Fruit fly (Drosophila melanogaster) whole organism, embryonic: Measurements from ENCODE around the gene Vm34Ca.
A peak's percentile ranks its signal among the peaks of the same experiment; 100 is the strongest.

Experiments used
- Atf-2 ChIP-seq: fragments of 200-800 bp; sonication (Bioruptor generic); optimal IDR thresholded peaks from 2 replicates; lab custom pipeline; 2016; ENCODE audit warnings: missing biosample characterization, missing genetic modification characterization
- Atf6 ChIP-seq: fragments of 200-800 bp; sonication (Bioruptor generic); IDR thresholded peaks from 2 replicates; pipeline ENCODE4 v1.3.6; 2022; ENCODE audit warnings: missing biosample characterization, missing genetic modification characterization
- CG10209 ChIP-seq: fragments of 200-800 bp; sonication (Bioruptor generic); optimal IDR thresholded peaks from 3 replicates; lab custom pipeline; 2017; ENCODE audit warnings: missing biosample characterization, mild to moderate bottlenecking, missing genetic modification characterization, missing genetic modification reagents
- CG10267 ChIP-seq: fragments of 200-800 bp; sonication (Bioruptor generic); optimal IDR thresholded peaks from 2 replicates; lab custom pipeline; 2018; ENCODE audit warnings: missing biosample characterization, mild to moderate bottlenecking, missing genetic modification characterization, moderate library complexity
- CG10321 ChIP-seq: fragments of 200-800 bp; sonication (Bioruptor generic); IDR thresholded peaks from 2 replicates; pipeline ENCODE4 v1.3.6; 2022; ENCODE audit warnings: missing biosample characterization, missing genetic modification characterization
- CG10431 ChIP-seq: fragments of 200-800 bp; sonication (Bioruptor generic); optimal IDR thresholded peaks from 3 replicates; lab custom pipeline; 2018; ENCODE audit warnings: missing biosample characterization, mild to moderate bottlenecking, missing genetic modification characterization
- CG12659 ChIP-seq: fragments of 200-800 bp; sonication (Bioruptor generic); optimal IDR thresholded peaks from 3 replicates; lab custom pipeline; 2017; ENCODE audit warnings: mild to moderate bottlenecking, missing biosample characterization, missing genetic modification reagents, missing genetic modification characterization
- CG12769 ChIP-seq: fragments of 200-800 bp; sonication (Bioruptor generic); optimal IDR thresholded peaks from 2 replicates; lab custom pipeline; 2019; ENCODE audit warnings: missing biosample characterization, mild to moderate bottlenecking, missing genetic modification characterization, moderate library complexity
- CG13287 ChIP-seq: fragments of 200-800 bp; sonication (Bioruptor generic); IDR thresholded peaks from 2 replicates; pipeline ENCODE4 v1.3.6; 2022; ENCODE audit warnings: missing biosample characterization, missing genetic modification characterization; ENCODE audit not compliant: partially characterized antibody
- CG14710 ChIP-seq: fragments of 200-800 bp; sonication (Bioruptor generic); optimal IDR thresholded peaks from 3 replicates; lab custom pipeline; 2019; ENCODE audit warnings: missing biosample characterization, mild to moderate bottlenecking, missing genetic modification characterization, moderate library complexity
- CG15479 ChIP-seq: fragments of 200-800 bp; sonication (Bioruptor generic); optimal IDR thresholded peaks from 3 replicates; lab custom pipeline; 2019; ENCODE audit warnings: missing biosample characterization, mild to moderate bottlenecking, missing genetic modification characterization, moderate library complexity
- CG15514 ChIP-seq: fragments of 200-800 bp; sonication (Bioruptor generic); optimal IDR thresholded peaks from 3 replicates; lab custom pipeline; 2017; ENCODE audit warnings: missing biosample characterization, missing genetic modification characterization, mild to moderate bottlenecking, moderate library complexity, missing genetic modification reagents
- CG17385 ChIP-seq: fragments of 200-800 bp; sonication (Bioruptor generic); optimal IDR thresholded peaks from 3 replicates; lab custom pipeline; 2018; ENCODE audit warnings: missing biosample characterization, mild to moderate bottlenecking, missing genetic modification characterization
- CG18599 ChIP-seq: fragments of 200-800 bp; sonication (Bioruptor generic); optimal IDR thresholded peaks from 3 replicates; lab custom pipeline; 2017; ENCODE audit warnings: missing biosample characterization, missing genetic modification characterization, mild to moderate bottlenecking, moderate library complexity, missing genetic modification reagents
- CG18764 ChIP-seq: fragments of 200-800 bp; sonication (Bioruptor generic); optimal IDR thresholded peaks from 3 replicates; lab custom pipeline; 2016; ENCODE audit warnings: missing biosample characterization, missing genetic modification characterization
- CG3065 ChIP-seq: fragments of 200-800 bp; sonication (Bioruptor generic); optimal IDR thresholded peaks from 2 replicates; lab custom pipeline; 2016; ENCODE audit warnings: missing biosample characterization, missing genetic modification characterization
- CG3281 ChIP-seq: fragments of 200-800 bp; sonication (Bioruptor generic); optimal IDR thresholded peaks from 3 replicates; lab custom pipeline; 2017; ENCODE audit warnings: missing biosample characterization, mild to moderate bottlenecking, missing genetic modification characterization
- CG3847 ChIP-seq: fragments of 200-800 bp; sonication (Bioruptor generic); IDR thresholded peaks from 2 replicates; pipeline ENCODE4 v1.3.6; 2022; ENCODE audit warnings: missing biosample characterization, missing genetic modification characterization
- CG4360 ChIP-seq: fragments of 200-800 bp; sonication (Bioruptor generic); IDR thresholded peaks from 2 replicates; pipeline ENCODE4 v1.3.6; 2022; ENCODE audit warnings: missing biosample characterization, missing genetic modification characterization
- CG4424 ChIP-seq: fragments of 200-800 bp; sonication (Bioruptor generic); optimal IDR thresholded peaks from 3 replicates; lab custom pipeline; 2016; ENCODE audit warnings: missing biosample characterization, missing genetic modification characterization
- CG6765 ChIP-seq: fragments of 200-800 bp; sonication (Bioruptor generic); optimal IDR thresholded peaks from 3 replicates; lab custom pipeline; 2017; ENCODE audit warnings: missing biosample characterization, mild to moderate bottlenecking, missing genetic modification characterization
- CG6791 ChIP-seq: fragments of 200-800 bp; sonication (Bioruptor generic); IDR thresholded peaks from 3 replicates; pipeline ENCODE4 v1.3.6; 2022; ENCODE audit warnings: missing biosample characterization, missing genetic modification characterization; ENCODE audit not compliant: partially characterized antibody
- CG6813 ChIP-seq: fragments of 200-800 bp; sonication (Bioruptor generic); optimal IDR thresholded peaks from 2 replicates; lab custom pipeline; 2017; ENCODE audit warnings: missing biosample characterization, missing genetic modification characterization, mild to moderate bottlenecking, moderate library complexity, missing genetic modification reagents
- CG7745 ChIP-seq: fragments of 200-800 bp; sonication (Bioruptor generic); optimal IDR thresholded peaks from 2 replicates; lab custom pipeline; 2018; ENCODE audit warnings: missing biosample characterization, mild to moderate bottlenecking, missing genetic modification characterization, moderate library complexity
- CHES-1-like ChIP-seq: fragments of 200-800 bp; sonication (Bioruptor generic); optimal IDR thresholded peaks from 2 replicates; lab custom pipeline; 2016; ENCODE audit warnings: missing biosample characterization, missing genetic modification characterization
- Dip2 ChIP-seq: fragments of 200-800 bp; sonication (Bioruptor generic); IDR thresholded peaks from 2 replicates; pipeline ENCODE4 v1.3.6; 2022; ENCODE audit warnings: missing biosample characterization, missing genetic modification characterization
- E2f1 ChIP-seq: fragments of 200-800 bp; sonication (Bioruptor generic); IDR thresholded peaks from 2 replicates; pipeline ENCODE4 v1.3.6; 2022; ENCODE audit warnings: missing biosample characterization, missing genetic modification characterization
- Ets97D ChIP-seq: fragments of 200-800 bp; sonication (Bioruptor generic); optimal IDR thresholded peaks from 3 replicates; lab custom pipeline; 2016; ENCODE audit warnings: missing biosample characterization, missing genetic modification characterization
- NC2α ChIP-seq: fragments of 200-800 bp; sonication (Bioruptor generic); optimal IDR thresholded peaks from 2 replicates; lab custom pipeline; 2016; ENCODE audit warnings: missing biosample characterization, missing genetic modification characterization
- Opbp ChIP-seq: fragments of 200-800 bp; sonication (Bioruptor generic); IDR thresholded peaks from 3 replicates; pipeline ENCODE4 v1.3.6; 2022; ENCODE audit warnings: missing biosample characterization, missing genetic modification characterization; ENCODE audit not compliant: partially characterized antibody
- Tbp ChIP-seq: fragments of >200 bp; optimal IDR thresholded peaks from 2 replicates; lab custom pipeline; 2018; ENCODE audit warnings: missing biosample characterization, missing genetic modification characterization
- abd-A ChIP-seq: fragments of 200-800 bp; sonication (Bioruptor generic); optimal IDR thresholded peaks from 3 replicates; lab custom pipeline; 2019; ENCODE audit warnings: missing biosample characterization, mild to moderate bottlenecking, missing genetic modification characterization, moderate library complexity
- ac ChIP-seq: fragments of 200-800 bp; sonication (Bioruptor generic); optimal IDR thresholded peaks from 3 replicates; lab custom pipeline; 2017; ENCODE audit warnings: missing biosample characterization, mild to moderate bottlenecking, missing genetic modification characterization
- ato ChIP-seq: fragments of 200-800 bp; sonication (Bioruptor generic); IDR thresholded peaks from 2 replicates; pipeline ENCODE4 v1.3.6; 2022; ENCODE audit warnings: missing biosample characterization, missing genetic modification characterization; ENCODE audit not compliant: partially characterized antibody
- bbx ChIP-seq: fragments of 200-800 bp; sonication (Bioruptor generic); IDR thresholded peaks from 2 replicates; pipeline ENCODE4 v1.3.6; 2022; ENCODE audit warnings: missing biosample characterization, missing genetic modification characterization; ENCODE audit not compliant: partially characterized antibody
- bigmax ChIP-seq: fragments of 200-800 bp; sonication (Bioruptor generic); optimal IDR thresholded peaks from 2 replicates; lab custom pipeline; 2018; ENCODE audit warnings: missing biosample characterization, mild to moderate bottlenecking, missing genetic modification characterization
- cato ChIP-seq: fragments of 200-800 bp; sonication (Bioruptor generic); optimal IDR thresholded peaks from 2 replicates; lab custom pipeline; 2016; ENCODE audit warnings: missing biosample characterization, missing genetic modification characterization, borderline replicate concordance
- dan ChIP-seq: fragments of 200-800 bp; sonication (Bioruptor generic); IDR thresholded peaks from 2 replicates; pipeline ENCODE4 v1.3.6; 2022; ENCODE audit warnings: missing biosample characterization, missing genetic modification characterization
- gsb ChIP-seq: fragments of 200-800 bp; sonication (Bioruptor generic); IDR thresholded peaks from 2 replicates; pipeline ENCODE4 v1.3.6; 2022; ENCODE audit warnings: missing biosample characterization, missing genetic modification characterization
- ham ChIP-seq: fragments of 200-800 bp; sonication (Bioruptor generic); IDR thresholded peaks from 2 replicates; pipeline ENCODE4 v1.3.6; 2022; ENCODE audit warnings: missing biosample characterization, missing genetic modification characterization
- hbn ChIP-seq: fragments of 200-800 bp; sonication (Bioruptor generic); IDR thresholded peaks from 2 replicates; pipeline ENCODE4 v1.3.6; 2022; ENCODE audit warnings: missing biosample characterization, missing genetic modification characterization; ENCODE audit not compliant: partially characterized antibody
- ind ChIP-seq: fragments of 200-800 bp; sonication (Bioruptor generic); optimal IDR thresholded peaks from 3 replicates; lab custom pipeline; 2016; ENCODE audit warnings: missing biosample characterization, missing genetic modification characterization
- jigr1 ChIP-seq: fragments of 200-800 bp; sonication (Bioruptor generic); IDR thresholded peaks from 3 replicates; pipeline ENCODE4 v1.3.6; 2022; ENCODE audit warnings: missing biosample characterization, missing genetic modification characterization
- lilli ChIP-seq: fragments of 200-800 bp; sonication (Bioruptor generic); optimal IDR thresholded peaks from 3 replicates; lab custom pipeline; 2016; ENCODE audit warnings: missing biosample characterization, missing genetic modification characterization
- luna ChIP-seq: fragments of 200-800 bp; sonication (Bioruptor generic); optimal IDR thresholded peaks from 2 replicates; lab custom pipeline; 2016; ENCODE audit warnings: missing biosample characterization, missing genetic modification characterization
- maf-S ChIP-seq: fragments of 200-800 bp; sonication (Bioruptor generic); optimal IDR thresholded peaks from 2 replicates; lab custom pipeline; 2016; ENCODE audit warnings: missing biosample characterization, missing genetic modification characterization
- stwl ChIP-seq: fragments of 200-800 bp; sonication (Bioruptor generic); optimal IDR thresholded peaks from 3 replicates; lab custom pipeline; 2018; ENCODE audit warnings: missing biosample characterization, mild to moderate bottlenecking, missing genetic modification characterization, moderate library complexity
- sug ChIP-seq: fragments of 200-800 bp; optimal IDR thresholded peaks from 2 replicates; lab custom pipeline; 2019; ENCODE audit warnings: missing biosample characterization, mild to moderate bottlenecking, missing genetic modification characterization, moderate library complexity
- vvl ChIP-seq: fragments of 200-800 bp; sonication (Bioruptor generic); IDR thresholded peaks from 2 replicates; pipeline ENCODE4 v1.3.6; 2022; ENCODE audit warnings: missing biosample characterization, missing genetic modification characterization
- wdn ChIP-seq: fragments of 200-800 bp; sonication (Bioruptor generic); IDR thresholded peaks from 2 replicates; pipeline ENCODE4 v1.3.6; 2022; ENCODE audit warnings: missing biosample characterization, missing genetic modification characterization

Gene Vm34Ca

DNA sequence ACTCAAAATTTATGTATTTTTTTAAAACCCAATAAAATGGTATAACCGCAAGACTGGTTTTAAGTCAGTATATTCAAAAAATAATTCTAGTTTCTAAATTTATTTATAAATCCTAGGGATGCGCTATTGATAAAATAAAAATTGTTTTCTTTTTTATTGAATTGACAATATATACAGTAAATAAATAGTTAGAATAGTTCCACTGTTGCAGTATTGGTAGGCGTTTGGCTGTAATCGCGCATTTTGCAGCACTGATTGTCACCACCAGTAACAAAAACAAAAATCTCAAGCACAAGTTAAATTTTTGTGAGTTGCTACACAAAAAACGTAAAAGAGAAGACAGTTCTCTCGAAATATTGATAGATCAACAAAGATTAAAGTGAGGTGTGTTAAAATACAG is 42.5 kb downstream of the Vm34Ca start, which contains the start of gene CG31855 (continued):
- no peak for TF ChIP-seq Tbp (GFP tag; lab: Kevin White, UChicago)
- TF ChIP-seq ind (GFP tag; lab: Kevin White, UChicago), result peak; percentile 87
- TF ChIP-seq dan (GFP tag; lab: Robert Waterston, UW), result no peak
- peak; percentile 72 for TF ChIP-seq Ets97D (GFP tag; lab: Kevin White, UChicago)
- TF ChIP-seq NC2α, result no peak
- no peak for TF ChIP-seq CG4360 (GFP tag; lab: Robert Waterston, UW)
- TF ChIP-seq E2f1, result peak; percentile 77
- TF ChIP-seq CG18599, result peak; percentile 86
- TF ChIP-seq CG3281 (GFP tag; lab: Kevin White, UChicago), result peak; percentile 84
- no peak for TF ChIP-seq ac (GFP tag; lab: Kevin White, UChicago)
- TF ChIP-seq CG18764 (GFP tag; lab: Kevin White, UChicago), result peak; percentile 80
- no peak for TF ChIP-seq CG12769 (tag; lab: Kevin White, UChicago)
- TF ChIP-seq CG6765 (GFP tag; lab: Kevin White, UChicago), result peak; percentile 84
- TF ChIP-seq lilli (GFP tag; lab: Kevin White, UChicago), result peak; percentile 93
- no peak for TF ChIP-seq bigmax (GFP tag; lab: Kevin White, UChicago)
- TF ChIP-seq CG15514 (GFP tag; lab: Kevin White, UChicago), result peak; percentile 82
- no peak for TF ChIP-seq abd-A (tag; lab: Kevin White, UChicago)
- peak; percentile 58 for TF ChIP-seq CHES-1-like
- TF ChIP-seq CG3065 (GFP tag; lab: Kevin White, UChicago), result peak; percentile 49
- TF ChIP-seq Dip2 (GFP tag; lab: Robert Waterston, UW), result no peak
- TF ChIP-seq ato (GFP tag; lab: Robert Waterston, UW), result no peak
- TF ChIP-seq vvl (GFP tag; lab: Robert Waterston, UW), result peak; percentile 92
- TF ChIP-seq cato, result peak; percentile 47
- no peak for TF ChIP-seq CG15479 (GFP tag; lab: Kevin White, UChicago)
- TF ChIP-seq gsb (GFP tag; lab: Robert Waterston, UW), result peak; percentile 52; the same call in 1 of the 2 replicates
- peak; percentile 89 for TF ChIP-seq Atf6 (GFP tag; lab: Robert Waterston, UW)
- peak; percentile 76 for TF ChIP-seq maf-S (GFP tag; lab: Kevin White, UChicago)
- peak; percentile 76 for TF ChIP-seq CG10209 (GFP tag; lab: Kevin White, UChicago)
- TF ChIP-seq CG17385 (GFP tag; lab: Kevin White, UChicago), result peak; percentile 81
- TF ChIP-seq CG10431 (GFP tag; lab: Kevin White, UChicago), result peak; percentile 67
- TF ChIP-seq CG3847 (GFP tag; lab: Robert Waterston, UW), result peak; percentile 91
- TF ChIP-seq CG13287 (GFP tag; lab: Robert Waterston, UW), result peak; percentile 50; the same call in 1 of the 2 replicates
- TF ChIP-seq hbn (GFP tag; lab: Robert Waterston, UW), result no peak
- TF ChIP-seq CG10321, result 0 out of 2 replicates have a peak, but pooled peaks have one; percentile 21
- peak; percentile 86 for TF ChIP-seq CG4424 (GFP tag; lab: Kevin White, UChicago)
- peak; percentile 56 for TF ChIP-seq CG6813
- TF ChIP-seq Opbp (GFP tag; lab: Robert Waterston, UW), result no peak
- TF ChIP-seq stwl (tag; lab: Kevin White, UChicago), result peak; percentile 55
- 0 out of 3 replicates have a peak, but pooled peaks have one; percentile 16 for TF ChIP-seq CG6791 (GFP tag; lab: Robert Waterston, UW)
- peak; percentile 91 for TF ChIP-seq CG12659 (GFP tag; lab: Kevin White, UChicago)
- TF ChIP-seq CG7745, result no peak
- peak; percentile 54 for TF ChIP-seq Atf-2 (GFP tag; lab: Kevin White, UChicago)
- peak; percentile 70 for TF ChIP-seq wdn (GFP tag; lab: Robert Waterston, UW)
- no peak for TF ChIP-seq bbx (GFP tag; lab: Robert Waterston, UW)
- TF ChIP-seq jigr1 (GFP tag; lab: Robert Waterston, UW), result no peak
- peak; percentile 16 for TF ChIP-seq luna (GFP tag; lab: Kevin White, UChicago)
- TF ChIP-seq ham (GFP tag; lab: Robert Waterston, UW), result peak; percentile 37; the same call in 1 of the 2 replicates
- TF ChIP-seq CG10267 (tag; lab: Kevin White, UChicago), result peak; percentile 96
- peak; percentile 81 for TF ChIP-seq sug
- TF ChIP-seq CG14710 (tag; lab: Kevin White, UChicago), result peak; percentile 71
